Fruit fly (Drosophila melanogaster) whole organism, embryonic: ENCODE data around the gene mtsh.

ENCODE experiments used
- Antp ChIP-seq: fragments of 200-800 bp; sonication (Bioruptor generic); optimal IDR thresholded peaks from 3 replicates; lab custom pipeline; 2016; ENCODE audit warnings: missing biosample characterization, missing genetic modification characterization
- BEAF-32 ChIP-seq: fragments of 200-800 bp; sonication (Bioruptor generic); optimal IDR thresholded peaks from 3 replicates; lab custom pipeline; 2017; ENCODE audit warnings: missing biosample characterization, missing genetic modification characterization, mild to moderate bottlenecking, moderate library complexity, missing genetic modification reagents
- CG10274 ChIP-seq: fragments of 200-800 bp; sonication (Bioruptor generic); optimal IDR thresholded peaks from 3 replicates; lab custom pipeline; 2017; ENCODE audit warnings: missing biosample characterization, mild to moderate bottlenecking, missing genetic modification characterization
- CG12391 ChIP-seq: fragments of 200-800 bp; sonication (Bioruptor generic); optimal IDR thresholded peaks from 3 replicates; lab custom pipeline; 2018; ENCODE audit warnings: missing biosample characterization, mild to moderate bottlenecking, missing genetic modification characterization, moderate library complexity
- CG17612 ChIP-seq: fragments of 200-800 bp; sonication (Bioruptor generic); IDR thresholded peaks from 2 replicates; pipeline ENCODE4 v1.3.6; 2022; ENCODE audit warnings: missing biosample characterization, missing genetic modification characterization
- CG7372 ChIP-seq: fragments of 200-800 bp; sonication (Bioruptor generic); IDR thresholded peaks from 2 replicates; pipeline ENCODE4 v1.3.6; 2022; ENCODE audit warnings: missing biosample characterization, missing genetic modification characterization
- CG9876 ChIP-seq: fragments of 200-800 bp; sonication (Bioruptor generic); optimal IDR thresholded peaks from 2 replicates; lab custom pipeline; 2016; ENCODE audit warnings: missing biosample characterization, missing genetic modification characterization
- Dbx ChIP-seq: fragments of 200-800 bp; sonication (Bioruptor generic); IDR thresholded peaks from 3 replicates; pipeline ENCODE4 v1.3.6; 2022; ENCODE audit warnings: missing biosample characterization, missing genetic modification characterization
- HmgD ChIP-seq: fragments of 200-800 bp; sonication (Bioruptor generic); optimal IDR thresholded peaks from 3 replicates; lab custom pipeline; 2016; ENCODE audit warnings: missing biosample characterization, missing genetic modification characterization
- amos ChIP-seq: fragments of 200-800 bp; sonication (Bioruptor generic); IDR thresholded peaks from 2 replicates; pipeline ENCODE4 v1.3.6; 2022; ENCODE audit warnings: missing biosample characterization, missing genetic modification characterization; ENCODE audit not compliant: partially characterized antibody
- bowl ChIP-seq: fragments of 200-800 bp; sonication (Bioruptor generic); IDR thresholded peaks from 2 replicates; pipeline ENCODE4 v1.3.6; 2022; ENCODE audit warnings: missing biosample characterization, missing genetic modification characterization

- TF ChIP-seq amos (GFP tag; lab: Robert Waterston, UW) (no peak), CG17612 (GFP tag; lab: Robert Waterston, UW) (no peak), CG7372 (0 out of 2 replicates have a peak, but pooled peaks have one; percentile 40), CG12391 (tag; lab: Kevin White, UChicago) (no peak), CG10274 (no peak), Antp (GFP tag; lab: Kevin White, UChicago) (no peak), bowl (GFP tag; lab: Robert Waterston, UW) (no peak), HmgD (no peak), BEAF-32 (no peak), CG9876 (GFP tag; lab: Kevin White, UChicago) (no peak), Dbx (no peak)
Measured at dm6 chr2L:8325150-8325549, 5.4 kb upstream of the mtsh start, which contains the start of gene CG7781.
